Worm (Caenorhabditis elegans) whole organism, early embryonic: ENCODE results near the gene sorb-1.
A peak's percentile ranks its signal among the peaks of the same experiment; 100 is the strongest.

ENCODE experiments used
- F13C5.2 ChIP-seq: sonication (generic microtip); optimal IDR thresholded peaks from 2 replicates; lab custom pipeline; 2017; ENCODE audit warnings: mild to moderate bottlenecking, missing genetic modification characterization, inconsistent platforms, missing compliant biosample characterization
- aly-1 ChIP-seq: sonication (generic microtip); optimal IDR thresholded peaks from 2 replicates; lab custom pipeline; 2016; ENCODE audit warnings: missing genetic modification characterization, missing compliant biosample characterization
- ama-1 ChIP-seq: fragments of 150-350 bp; optimal IDR thresholded peaks from 2 replicates; lab custom pipeline; 2014
- ceh-13 ChIP-seq: fragments of 200-800 bp; sonication (Bioruptor generic); optimal IDR thresholded peaks from 2 replicates; lab custom pipeline; 2018; ENCODE audit warnings: mild to moderate bottlenecking, missing genetic modification characterization, missing compliant biosample characterization
- ceh-36 ChIP-seq: sonication (generic microtip); optimal IDR thresholded peaks from 2 replicates; lab custom pipeline; 2016; ENCODE audit warnings: missing genetic modification characterization, inconsistent platforms, missing compliant biosample characterization
- hmbx-1 ChIP-seq: sonication (generic microtip); optimal IDR thresholded peaks from 2 replicates; lab custom pipeline; 2016; ENCODE audit warnings: mild to moderate bottlenecking, missing genetic modification characterization, missing compliant biosample characterization
- hmg-4 ChIP-seq: fragments of 200-800 bp; sonication (Bioruptor generic); optimal IDR thresholded peaks from 2 replicates; lab custom pipeline; 2018; ENCODE audit warnings: mild to moderate bottlenecking, missing genetic modification characterization, missing compliant biosample characterization
- pes-1 ChIP-seq: fragments of 200-800 bp; sonication (Bioruptor generic); IDR thresholded peaks from 2 replicates; pipeline ENCODE4 v1.3.6; 2022; ENCODE audit warnings: missing genetic modification reagents, missing genetic modification characterization, missing compliant biosample characterization
- scrt-1 ChIP-seq: fragments of 200-800 bp; sonication (Bioruptor generic); IDR thresholded peaks from 2 replicates; pipeline ENCODE4 v1.3.6; 2022; ENCODE audit warnings: missing genetic modification characterization, missing compliant biosample characterization
- sea-1 ChIP-seq: fragments of 200-800 bp; sonication (Bioruptor generic); conservative IDR thresholded peaks from 2 replicates; pipeline ENCODE4 v1.3.6; 2022; ENCODE audit warnings: missing genetic modification characterization, missing compliant biosample characterization
- tbx-37 ChIP-seq: fragments of 200-800 bp; sonication (Bioruptor generic); conservative IDR thresholded peaks from 2 replicates; pipeline ENCODE4 v1.3.6; 2022; ENCODE audit warnings: missing genetic modification reagents, missing genetic modification characterization, missing compliant biosample characterization

DNA sequence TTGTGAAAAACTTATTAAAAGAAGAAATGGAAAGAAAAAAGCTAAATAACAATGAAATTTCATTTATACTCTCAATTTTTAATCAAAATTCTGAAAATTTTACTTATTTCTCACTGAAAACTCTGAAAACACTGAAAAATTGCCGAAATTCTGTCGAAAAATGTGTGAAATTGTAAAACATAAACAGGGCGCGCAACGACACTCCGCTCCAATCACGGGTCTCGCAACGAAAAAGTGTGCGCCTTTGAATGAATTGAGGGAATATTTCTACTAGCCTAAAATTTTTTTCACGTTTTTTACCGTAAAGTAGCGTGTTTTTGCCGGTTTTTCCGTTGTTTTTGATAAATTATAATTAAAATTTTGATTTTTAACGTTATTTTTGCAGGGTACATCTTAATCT is 27.3 kb downstream of the sorb-1 start, which contains the start of gene rpl-18:
- TF ChIP-seq tbx-37 (no peak), pes-1 (GFP tag; lab: Robert Waterston, UW) (no peak), aly-1 (no peak), hmbx-1 (tag; lab: Kevin White, UChicago) (no peak), ama-1 (lab: Kevin White, UChicago) (no peak), sea-1 (no peak), ceh-13 (GFP tag; lab: Kevin White, UChicago) (no peak), ceh-36 (no peak), F13C5.2 (tag; lab: Kevin White, UChicago) (peak; percentile 22), hmg-4 (no peak), scrt-1 (GFP tag; lab: Robert Waterston, UW) (no peak)
